Worm (Caenorhabditis elegans): Measurements from ENCODE around the gene unc-115.

ce11 chrX:10183695-10184094, 37.0 kb downstream of the unc-115 start, which contains the start of gene arrd-28:
- TF ChIP-seq ztf-23 (GFP tag; IDR thresholded peaks at IDR 0.05) (no peak), cog-1 (tag; optimal IDR thresholded peaks at IDR 0.05) (no peak), ref-1 (GFP tag; conservative IDR thresholded peaks at IDR 0.05) (no peak), klf-2 (GFP tag; conservative IDR thresholded peaks at IDR 0.05) (no peak), med-1 (GFP tag; optimal IDR thresholded peaks at IDR 0.05; ENCODE audit: insufficient read depth) (no peak), T22C8.4 (GFP tag; IDR thresholded peaks at IDR 0.05) (no peak), flt-1 (GFP tag; IDR thresholded peaks at IDR 0.05) (no peak), ztf-29 (GFP tag; IDR thresholded peaks at IDR 0.05) (no peak), tab-1 (GFP tag; IDR thresholded peaks at IDR 0.05) (no peak)
